Worm (Caenorhabditis elegans): ENCODE measurements around the gene nlp-68.

The nlp-68 gene

ce11 chrIII:10534191-10534590, 4.8 kb downstream of the nlp-68 start:
- no peak for TF ChIP-seq F52B5.7 (tag; optimal IDR thresholded peaks at IDR 0.05)
- TF ChIP-seq unc-62 (GFP tag; optimal IDR thresholded peaks at IDR 0.05): no peak
- TF ChIP-seq F37B4.10 (GFP tag; IDR thresholded peaks at IDR 0.05): no peak
- no peak for TF ChIP-seq egl-18 (GFP tag; IDR thresholded peaks at IDR 0.05)
- no peak for TF ChIP-seq attf-6 (GFP tag; IDR thresholded peaks at IDR 0.05)
- peak; percentile 93 for TF ChIP-seq atf-7 (tag; optimal IDR thresholded peaks at IDR 0.05)
- peak; percentile 59 for TF ChIP-seq somi-1 (GFP tag; optimal IDR thresholded peaks at IDR 0.05)
- TF ChIP-seq T07F8.4 (tag; optimal IDR thresholded peaks at IDR 0.05): no peak
- TF ChIP-seq dox-1 (GFP tag; IDR thresholded peaks at IDR 0.05): peak; percentile 76
- 0 out of 2 replicates have a peak, but pooled peaks have one; percentile 59 for TF ChIP-seq egl-44 (GFP tag; IDR thresholded peaks at IDR 0.05)
- TF ChIP-seq tbp1 (GFP tag; optimal IDR thresholded peaks at IDR 0.05): peak; percentile 60
- peak; percentile 50 for TF ChIP-seq lin-54 (GFP tag; optimal IDR thresholded peaks at IDR 0.05)
- peak; percentile 66; the same call in 1 of the 2 replicates for TF ChIP-seq Y53G8AR.9 (GFP tag; conservative IDR thresholded peaks at IDR 0.05)
- TF ChIP-seq snpc-1.1 (tag; optimal IDR thresholded peaks at IDR 0.05; ENCODE audit: insufficient read depth): no peak
- no peak for TF ChIP-seq nhr-120 (GFP tag; IDR thresholded peaks at IDR 0.05)
- TF ChIP-seq sea-2 (GFP tag; IDR thresholded peaks at IDR 0.05): no peak
- TF ChIP-seq xnd-1 (tag; optimal IDR thresholded peaks at IDR 0.05): no peak
- TF ChIP-seq him-1 (tag; optimal IDR thresholded peaks at IDR 0.05): no peak
- peak; percentile 54; the same call in 1 of the 2 replicates for TF ChIP-seq lir-1 (GFP tag; conservative IDR thresholded peaks at IDR 0.05)
- TF ChIP-seq mcd-1 (GFP tag; IDR thresholded peaks at IDR 0.05): peak; percentile 64
- no peak for TF ChIP-seq madf-10 (tag; optimal IDR thresholded peaks at IDR 0.05)
- TF ChIP-seq ekl-4 (GFP tag; IDR thresholded peaks at IDR 0.05): 0 out of 2 replicates have a peak, but pooled peaks have one; percentile 29
- TF ChIP-seq lin-40 (tag; optimal IDR thresholded peaks at IDR 0.05): peak; percentile 7
- TF ChIP-seq nhr-80 (tag; optimal IDR thresholded peaks at IDR 0.05): peak; percentile 60
- TF ChIP-seq attf-3 (GFP tag; conservative IDR thresholded peaks at IDR 0.05): no peak
- TF ChIP-seq let-607 (tag; optimal IDR thresholded peaks at IDR 0.05): peak in 1 of 2 experiments; percentile 74
- TF ChIP-seq B0336.3 (GFP tag; IDR thresholded peaks at IDR 0.05): peak; percentile 74
- peak; percentile 74 for TF ChIP-seq C06A6.2 (GFP tag; conservative IDR thresholded peaks at IDR 0.05)
- no peak for TF ChIP-seq tbx-9 (tag; optimal IDR thresholded peaks at IDR 0.05; ENCODE audit: borderline replicate concordance)
- TF ChIP-seq rpc-1 (optimal IDR thresholded peaks at IDR 0.05): no peak
- no peak for TF ChIP-seq rpc-1 (tag; optimal IDR thresholded peaks at IDR 0.05)
- no peak for TF ChIP-seq Y53F4B.3 (GFP tag; IDR thresholded peaks at IDR 0.05)
- TF ChIP-seq F23B12.7 (tag; optimal IDR thresholded peaks at IDR 0.05; ENCODE audit: insufficient read depth): no peak
- peak; percentile 65 for TF ChIP-seq ama-1 (optimal IDR thresholded peaks at IDR 0.05)
- no peak for TF ChIP-seq ama-1 (GFP tag; optimal IDR thresholded peaks at IDR 0.05)
- TF ChIP-seq lsl-1 (GFP tag; optimal IDR thresholded peaks at IDR 0.05): no peak
- peak; percentile 70; the same call in 1 of the 2 replicates for TF ChIP-seq nfyb-1 (GFP tag; IDR thresholded peaks at IDR 0.05)
- TF ChIP-seq ZK185.1 (tag; optimal IDR thresholded peaks at IDR 0.05; ENCODE audit: poor library complexity, severe bottlenecking): no peak
- peak; percentile 36; the same call in 1 of the 2 replicates for TF ChIP-seq hmg-1.2 (GFP tag; IDR thresholded peaks at IDR 0.05)
- peak; percentile 33; the same call in 1 of the 2 replicates for TF ChIP-seq cebp-1 (GFP tag; IDR thresholded peaks at IDR 0.05)
- TF ChIP-seq cebp-1 (tag; optimal IDR thresholded peaks at IDR 0.05): peak; percentile 74
- no peak for TF ChIP-seq hlh-26 (GFP tag; conservative IDR thresholded peaks at IDR 0.05)
- no peak for TF ChIP-seq hlh-12 (tag; optimal IDR thresholded peaks at IDR 0.05)
- TF ChIP-seq Y67H2A.10 (GFP tag; conservative IDR thresholded peaks at IDR 0.05): no peak
- TF ChIP-seq ceh-91 (GFP tag; IDR thresholded peaks at IDR 0.05): no peak
- peak; percentile 38; the same call in 1 of the 2 replicates for TF ChIP-seq egrh-3 (GFP tag; IDR thresholded peaks at IDR 0.05)
- no peak for TF ChIP-seq B0035.1 (tag; optimal IDR thresholded peaks at IDR 0.05)
- no peak for TF ChIP-seq pha-4 (tag; optimal IDR thresholded peaks at IDR 0.05)
- TF ChIP-seq ztf-22 (GFP tag; optimal IDR thresholded peaks at IDR 0.05): peak; percentile 79
